Worm (Caenorhabditis elegans) whole organism, dauer: ENCODE results near the gene memi-2.
"Not testable (repeated sequence)": the region's sequence is repeated elsewhere in the genome, so short reads cannot be mapped to it uniquely, and the experiment has no call there.

Experiments
- unc-62 ChIP-seq: sonication (generic microtip); optimal IDR thresholded peaks from 2 replicates; lab custom pipeline; 2017; ENCODE audit warnings: missing biosample characterization, missing genetic modification reagents, missing genetic modification characterization

memi-2 gene

ce11 chrIV:13400456-13401364 is at the start of gene memi-2, which contains the start of gene cyp-31A5:
memi-2 (minus strand) TSS chrIV:13400506.
cyp-31A5 (plus strand) TSS chrIV:13401289.
- TF ChIP-seq unc-62 (GFP tag; lab: Kevin White, UChicago) = no peak

- no peak for TF ChIP-seq unc-62 (GFP tag; lab: Kevin White, UChicago)
These were observed 45.0 kb upstream of the memi-2 start, which contains the start of gene mam-3 for ce11 chrIV:13445275-13445674. mam-3 (minus strand) TSS chrIV:13445375.

ce11 chrIV:13433904-13434303 is 33.6 kb upstream of the memi-2 start, which contains the start of gene K09B11.5:
K09B11.5 (minus strand) TSS chrIV:13434004.
- not testable (repeated sequence) for TF ChIP-seq unc-62 (GFP tag; lab: Kevin White, UChicago)

ce11 chrIV:13429240-13429639 is 28.9 kb upstream of the memi-2 start, which contains the start of gene K09B11.4:
K09B11.4 (plus strand) TSS chrIV:13429540.
- TF ChIP-seq unc-62 (GFP tag; lab: Kevin White, UChicago) = no peak

ce11 chrIV:13422200-13422599 is 21.9 kb upstream of the memi-2 start, which contains the start of gene nol-9:
nol-9 (plus strand) TSS chrIV:13422500.
- TF ChIP-seq unc-62 (GFP tag; lab: Kevin White, UChicago) = no peak

ce11 chrIV:13415739-13416271 is 15.5 kb upstream of the memi-2 start, which contains the start of the genes pik-1 and aptf-2:
pik-1 (plus strand) TSS chrIV:13416041.
aptf-2 (minus strand) TSS chrIV:13416051.
- no peak for TF ChIP-seq unc-62 (GFP tag; lab: Kevin White, UChicago)

- TF ChIP-seq unc-62 (GFP tag; lab: Kevin White, UChicago) = no peak
These were observed 12.6 kb upstream of the memi-2 start, which contains the start of gene gcl-1 for ce11 chrIV:13412845-13413383. gcl-1 (minus strand) TSS chrIV:13412895.

- no peak for TF ChIP-seq unc-62 (GFP tag; lab: Kevin White, UChicago)
These were observed 7.7 kb upstream of the memi-2 start, which contains the start of gene Y62E10A.19 for ce11 chrIV:13408018-13408417. Y62E10A.19 (minus strand) TSS chrIV:13408306.

- no peak for TF ChIP-seq unc-62 (GFP tag; lab: Kevin White, UChicago)
These were observed 1.6 kb downstream of the memi-2 start, which contains the start of gene Y62E10A.13 for ce11 chrIV:13398728-13399127. Y62E10A.13 (minus strand) TSS chrIV:13399053.

- no peak for TF ChIP-seq unc-62 (GFP tag; lab: Kevin White, UChicago)
These were observed 3.9 kb downstream of the memi-2 start for ce11 chrIV:13396375-13396774.

ce11 chrIV:13395255-13395654 is 5.1 kb downstream of the memi-2 start:
- no peak for TF ChIP-seq unc-62 (GFP tag; lab: Kevin White, UChicago)

ce11 chrIV:13394686-13395085 is 5.6 kb downstream of the memi-2 start:
- TF ChIP-seq unc-62 (GFP tag; lab: Kevin White, UChicago) = no peak

ce11 chrIV:13393246-13393716 is 7.0 kb downstream of the memi-2 start:
- TF ChIP-seq unc-62 (GFP tag; lab: Kevin White, UChicago) = no peak

- no peak for TF ChIP-seq unc-62 (GFP tag; lab: Kevin White, UChicago)
These were observed 8.1 kb downstream of the memi-2 start for ce11 chrIV:13392230-13392629.

- no peak for TF ChIP-seq unc-62 (GFP tag; lab: Kevin White, UChicago)
These were observed 9.5 kb downstream of the memi-2 start for ce11 chrIV:13390770-13391169.
